Worm (Caenorhabditis elegans) whole organism, dauer: Measurements from ENCODE around the gene dod-22.

Source experiments
- unc-62 ChIP-seq: sonication (generic microtip); optimal IDR thresholded peaks from 2 replicates; lab custom pipeline; 2017; ENCODE audit warnings: missing biosample characterization, missing genetic modification reagents, missing genetic modification characterization

The dod-22 gene

ce11 chrIV:12965074-12965473 lies at the start of gene dod-22:
Gene dod-22, plus strand, starts transcription at chrIV:12965374.
- TF ChIP-seq unc-62 (GFP tag; lab: Kevin White, UChicago): no peak

ce11 chrIV:12915479-12915878 lies 49.7 kb upstream of the dod-22 start, which contains the start of gene srz-15:
Gene srz-15, plus strand, starts transcription at chrIV:12915779.
- TF ChIP-seq unc-62 (GFP tag; lab: Kevin White, UChicago): no peak

ce11 chrIV:12918256-12918655 lies 46.9 kb upstream of the dod-22 start, which contains the start of gene C32H11.3:
Gene C32H11.3, plus strand, starts transcription at chrIV:12918556.
- no peak for TF ChIP-seq unc-62 (GFP tag; lab: Kevin White, UChicago)

- TF ChIP-seq unc-62 (GFP tag; lab: Kevin White, UChicago): no peak
Observed at ce11 chrIV:12920553-12920952, 44.6 kb upstream of the dod-22 start.

- TF ChIP-seq unc-62 (GFP tag; lab: Kevin White, UChicago): no peak
Observed at ce11 chrIV:12921027-12921426, 44.1 kb upstream of the dod-22 start, which contains the start of gene C32H11.4. Gene C32H11.4, plus strand, starts transcription at chrIV:12921264.

- TF ChIP-seq unc-62 (GFP tag; lab: Kevin White, UChicago): no peak
Observed at ce11 chrIV:12924332-12924731, 40.8 kb upstream of the dod-22 start, which contains the start of gene srlf-4. Gene srlf-4, minus strand, starts transcription at chrIV:12924432.

ce11 chrIV:12926639-12927038 lies 38.5 kb upstream of the dod-22 start, which contains the start of gene srlf-5:
Gene srlf-5, minus strand, starts transcription at chrIV:12926739.
- TF ChIP-seq unc-62 (GFP tag; lab: Kevin White, UChicago): no peak

ce11 chrIV:12936221-12936776 lies 28.9 kb upstream of the dod-22 start, which contains the start of the genes cld-1 and dod-21:
Gene cld-1, minus strand, starts transcription at chrIV:12936271.
Gene dod-21, plus strand, starts transcription at chrIV:12936738.
- no peak for TF ChIP-seq unc-62 (GFP tag; lab: Kevin White, UChicago)

- no peak for TF ChIP-seq unc-62 (GFP tag; lab: Kevin White, UChicago)
Observed at ce11 chrIV:12941254-12941653, 23.9 kb upstream of the dod-22 start, which contains the start of gene dod-24. Gene dod-24, minus strand, starts transcription at chrIV:12941354.

- TF ChIP-seq unc-62 (GFP tag; lab: Kevin White, UChicago): no peak
Observed at ce11 chrIV:12942633-12943032, 22.5 kb upstream of the dod-22 start, which contains the start of gene dct-19. Gene dct-19, plus strand, starts transcription at chrIV:12942933.

- no peak for TF ChIP-seq unc-62 (GFP tag; lab: Kevin White, UChicago)
Observed at ce11 chrIV:12946488-12946887, 18.7 kb upstream of the dod-22 start, which contains the start of gene F55G11.1. Gene F55G11.1, minus strand, starts transcription at chrIV:12946588.

ce11 chrIV:12948470-12948869 lies 16.7 kb upstream of the dod-22 start, which contains the start of gene F55G11.10:
Gene F55G11.10, plus strand, starts transcription at chrIV:12948770.
- TF ChIP-seq unc-62 (GFP tag; lab: Kevin White, UChicago): no peak

- TF ChIP-seq unc-62 (GFP tag; lab: Kevin White, UChicago): no peak
Observed at ce11 chrIV:12957730-12958129, 7.4 kb upstream of the dod-22 start, which contains the start of gene F55G11.6. Gene F55G11.6, plus strand, starts transcription at chrIV:12958030.

ce11 chrIV:12960136-12960535 lies 5.0 kb upstream of the dod-22 start, which contains the start of gene F55G11.7:
Gene F55G11.7, plus strand, starts transcription at chrIV:12960436.
- TF ChIP-seq unc-62 (GFP tag; lab: Kevin White, UChicago): no peak

- TF ChIP-seq unc-62 (GFP tag; lab: Kevin White, UChicago): no peak
Observed at ce11 chrIV:12962564-12962963, 2.6 kb upstream of the dod-22 start, which contains the start of gene F55G11.8. Gene F55G11.8, plus strand, starts transcription at chrIV:12962808.

ce11 chrIV:12964648-12965047 lies 526 bp upstream of the dod-22 start:
- no peak for TF ChIP-seq unc-62 (GFP tag; lab: Kevin White, UChicago)
